Worm (Caenorhabditis elegans): ENCODE results near the gene spp-27.

ce11 chrV:6565851-6566386 lies 9.0 kb upstream of the spp-27 start, which contains the start of gene K04A8.1:
- no peak for TF ChIP-seq T22C8.4 (GFP tag; IDR thresholded peaks at IDR 0.05)
- TF ChIP-seq ztf-23 (GFP tag; IDR thresholded peaks at IDR 0.05): no peak
- TF ChIP-seq tab-1 (GFP tag; IDR thresholded peaks at IDR 0.05): no peak
- no peak for TF ChIP-seq cog-1 (tag; optimal IDR thresholded peaks at IDR 0.05)
- TF ChIP-seq flt-1 (GFP tag; IDR thresholded peaks at IDR 0.05): no peak
- no peak for TF ChIP-seq klf-2 (GFP tag; conservative IDR thresholded peaks at IDR 0.05)
- no peak for TF ChIP-seq med-1 (GFP tag; optimal IDR thresholded peaks at IDR 0.05; ENCODE audit: insufficient read depth)

Measured in whole organism, midembryonic.